Worm (Caenorhabditis elegans) whole organism, L4 larva: Measurements from ENCODE around the gene F58B4.6.

Source experiments
- F26F4.8 ChIP-seq: fragments of 200-800 bp; sonication (Bioruptor generic); conservative IDR thresholded peaks from 2 replicates; pipeline ENCODE4 v1.3.6; 2022; ENCODE audit warnings: missing genetic modification characterization, missing compliant biosample characterization
- F44E2.7 ChIP-seq: fragments of 200-800 bp; sonication (Bioruptor generic); IDR thresholded peaks from 2 replicates; pipeline ENCODE4 v2.1.2; 2022; ENCODE audit warnings: missing genetic modification characterization, missing compliant biosample characterization
- F49E8.2 ChIP-seq: sonication (generic microtip); optimal IDR thresholded peaks from 2 replicates; lab custom pipeline; 2016; ENCODE audit warnings: missing compliant biosample characterization, mild to moderate bottlenecking, missing genetic modification characterization, borderline replicate concordance
- R02D3.7 ChIP-seq: fragments of 150-350 bp; sonication (generic microtip); optimal IDR thresholded peaks from 3 replicates; lab custom pipeline; 2014; ENCODE audit warnings: missing biosample characterization, missing genetic modification characterization
- T20F7.1 ChIP-seq: fragments of 200-800 bp; sonication (Bioruptor generic); optimal IDR thresholded peaks from 2 replicates; lab custom pipeline; 2018; ENCODE audit warnings: mild to moderate bottlenecking, missing genetic modification characterization, missing compliant biosample characterization
- ZK337.2 ChIP-seq: fragments of 200-800 bp; sonication (Bioruptor generic); IDR thresholded peaks from 2 replicates; pipeline ENCODE4 v1.3.6; 2022; ENCODE audit warnings: missing genetic modification reagents, missing genetic modification characterization, missing compliant biosample characterization
- ama-1 ChIP-seq: fragments of 150-350 bp; optimal IDR thresholded peaks from 2 replicates; lab custom pipeline; 2014; ENCODE audit warnings: inconsistent platforms, mixed read lengths
- arid-1 ChIP-seq: fragments of 200-800 bp; sonication (Bioruptor generic); conservative IDR thresholded peaks from 2 replicates; pipeline ENCODE4 v1.3.6; 2022; ENCODE audit warnings: missing genetic modification reagents, missing genetic modification characterization, missing compliant biosample characterization
- ceh-20 ChIP-seq: fragments of 200-800 bp; sonication (Bioruptor generic); IDR thresholded peaks from 2 replicates; pipeline ENCODE4 v1.3.6; 2022; ENCODE audit warnings: missing genetic modification reagents, missing genetic modification characterization, missing compliant biosample characterization
- ceh-32 ChIP-seq: sonication (generic microtip); optimal IDR thresholded peaks from 2 replicates; lab custom pipeline; 2016; ENCODE audit warnings: mild to moderate bottlenecking, missing genetic modification characterization, missing compliant biosample characterization; ENCODE audit not compliant: poor library complexity
- ceh-62 ChIP-seq: sonication (generic microtip); optimal IDR thresholded peaks from 2 replicates; lab custom pipeline; 2017; ENCODE audit warnings: missing biosample characterization, missing genetic modification characterization
- cey-2 ChIP-seq: sonication (generic microtip); optimal IDR thresholded peaks from 3 replicates; lab custom pipeline; 2017; ENCODE audit warnings: missing genetic modification characterization, mild to moderate bottlenecking, missing compliant biosample characterization, antibody characterized with exemption, borderline replicate concordance; ENCODE audit not compliant: insufficient read depth
- daf-8 ChIP-seq: fragments of 200-800 bp; sonication (Bioruptor generic); IDR thresholded peaks from 2 replicates; pipeline ENCODE4 v1.3.6; 2022; ENCODE audit warnings: missing genetic modification characterization, missing compliant biosample characterization
- dmd-9 ChIP-seq: fragments of 200-800 bp; sonication (Bioruptor generic); IDR thresholded peaks from 2 replicates; pipeline ENCODE4 v1.3.6; 2022; ENCODE audit warnings: missing genetic modification reagents, missing genetic modification characterization, missing compliant biosample characterization
- dve-1 ChIP-seq: sonication (generic microtip); optimal IDR thresholded peaks from 2 replicates; lab custom pipeline; 2017; ENCODE audit warnings: antibody characterized with exemption, mild to moderate bottlenecking, missing genetic modification characterization, missing compliant biosample characterization; ENCODE audit not compliant: insufficient read depth
- egl-27 ChIP-seq: sonication (generic microtip); optimal IDR thresholded peaks from 3 replicates; lab custom pipeline; 2017; ENCODE audit warnings: missing biosample characterization, missing genetic modification reagents, missing genetic modification characterization
- fos-1 ChIP-seq: fragments of 150-350 bp; optimal IDR thresholded peaks from 2 replicates; lab custom pipeline; 2014; ENCODE audit warnings: missing biosample characterization, missing genetic modification characterization
- hif-1 ChIP-seq, 2 experiments: sonication (generic microtip); optimal IDR thresholded peaks; 2 replicates each; lab custom pipeline; 2016 to 2017; ENCODE audit warnings: missing compliant biosample characterization in 2 of 2, missing genetic modification characterization in 2 of 2, missing genetic modification reagents in 2 of 2, missing genotype in 2 of 2, mild to moderate bottlenecking in 1 of 2
- hlh-11 ChIP-seq: fragments of 200-800 bp; sonication (Bioruptor generic); optimal IDR thresholded peaks from 2 replicates; lab custom pipeline; 2018; ENCODE audit warnings: mild to moderate bottlenecking, missing genetic modification characterization, missing compliant biosample characterization
- hmg-1.1 ChIP-seq: fragments of 200-800 bp; sonication (Bioruptor generic); IDR thresholded peaks from 2 replicates; pipeline ENCODE4 v1.3.6; 2022; ENCODE audit warnings: missing genetic modification reagents, missing genetic modification characterization, missing compliant biosample characterization
- jun-1 ChIP-seq: fragments of 150-350 bp; optimal IDR thresholded peaks from 2 replicates; lab custom pipeline; 2014; ENCODE audit warnings: missing biosample characterization, missing genetic modification reagents, missing genetic modification characterization
- lin-1 ChIP-seq: fragments of 200-800 bp; sonication (Bioruptor generic); IDR thresholded peaks from 2 replicates; pipeline ENCODE4 v1.3.6; 2022; ENCODE audit warnings: missing genetic modification reagents, missing genetic modification characterization, missing compliant biosample characterization
- lin-29 ChIP-seq: fragments of 200-800 bp; sonication (Bioruptor generic); IDR thresholded peaks from 2 replicates; pipeline ENCODE4 v1.3.6; 2022; ENCODE audit warnings: missing genetic modification reagents, missing genetic modification characterization, missing compliant biosample characterization
- lin-39 ChIP-seq: fragments of 150-350 bp; optimal IDR thresholded peaks from 2 replicates; lab custom pipeline; 2014; ENCODE audit warnings: missing biosample characterization, missing genetic modification reagents, missing genetic modification characterization
- lir-3 ChIP-seq: sonication (generic microtip); optimal IDR thresholded peaks from 2 replicates; lab custom pipeline; 2016; ENCODE audit warnings: mild to moderate bottlenecking, missing genetic modification characterization, missing compliant biosample characterization
- madf-5 ChIP-seq, 2 experiments: fragments of 200-800 bp; sonication (Bioruptor generic); IDR thresholded peaks; 2 replicates each; pipeline ENCODE4 v1.3.6; 2022; ENCODE audit warnings: missing compliant biosample characterization in 2 of 2, missing genetic modification characterization in 2 of 2
- mdt-29 ChIP-seq: fragments of 200-800 bp; sonication (Bioruptor generic); IDR thresholded peaks from 2 replicates; pipeline ENCODE4 v1.3.6; 2022; ENCODE audit warnings: missing genetic modification reagents, missing genetic modification characterization, missing compliant biosample characterization
- nhr-102 ChIP-seq: sonication (generic microtip); optimal IDR thresholded peaks from 2 replicates; lab custom pipeline; 2016; ENCODE audit warnings: mild to moderate bottlenecking, missing genetic modification characterization, moderate library complexity, missing compliant biosample characterization
- nhr-11 ChIP-seq: fragments of 150-350 bp; optimal IDR thresholded peaks from 2 replicates; lab custom pipeline; 2014; ENCODE audit warnings: missing biosample characterization, missing genetic modification characterization
- nhr-111 ChIP-seq: fragments of 200-800 bp; sonication (Bioruptor generic); optimal IDR thresholded peaks from 2 replicates; lab custom pipeline; 2018; ENCODE audit warnings: mild to moderate bottlenecking, missing genetic modification characterization, missing compliant biosample characterization
- nhr-237 ChIP-seq: sonication (generic microtip); optimal IDR thresholded peaks from 2 replicates; lab custom pipeline; 2017; ENCODE audit warnings: missing biosample characterization, missing genetic modification characterization
- nhr-25 ChIP-seq: sonication (generic microtip); optimal IDR thresholded peaks from 2 replicates; lab custom pipeline; 2017; ENCODE audit warnings: missing genetic modification characterization, mild to moderate bottlenecking, missing compliant biosample characterization, antibody characterized with exemption, moderate library complexity, borderline replicate concordance; ENCODE audit not compliant: insufficient read depth
- nhr-28 ChIP-seq: fragments of 150-350 bp; optimal IDR thresholded peaks from 2 replicates; lab custom pipeline; 2014; ENCODE audit warnings: missing biosample characterization, missing genetic modification characterization
- nhr-41 ChIP-seq: fragments of 200-800 bp; sonication (Bioruptor generic); IDR thresholded peaks from 2 replicates; pipeline ENCODE4 v1.3.6; 2022; ENCODE audit warnings: missing genetic modification reagents, missing genetic modification characterization, missing compliant biosample characterization
- nhr-48 ChIP-seq: sonication (generic microtip); optimal IDR thresholded peaks from 2 replicates; lab custom pipeline; 2016; ENCODE audit warnings: mild to moderate bottlenecking, missing genetic modification characterization, missing compliant biosample characterization
- nhr-76 ChIP-seq: fragments of 150-350 bp; optimal IDR thresholded peaks from 2 replicates; lab custom pipeline; 2014; ENCODE audit warnings: missing biosample characterization, missing genetic modification characterization
- pha-4 ChIP-seq, 2 experiments: fragments of 150-350 bp in 1 of 2; fragments of 200-800 bp in 1 of 2; sonication (Bioruptor generic) in 1 of 2; IDR thresholded peaks in 1 of 2; optimal IDR thresholded peaks in 1 of 2; 2 replicates each; pipeline versions ENCODE4 v1.3.6 to Lab custom; 2014 to 2022; ENCODE audit warnings: missing genetic modification characterization in 2 of 2, missing genetic modification reagents in 2 of 2, missing biosample characterization in 1 of 2, missing compliant biosample characterization in 1 of 2
- spr-3 ChIP-seq: fragments of 200-800 bp; sonication (Bioruptor generic); optimal IDR thresholded peaks from 2 replicates; lab custom pipeline; 2018; ENCODE audit warnings: mild to moderate bottlenecking, missing genetic modification characterization, missing compliant biosample characterization
- tag-97 ChIP-seq: fragments of 200-800 bp; sonication (Bioruptor generic); IDR thresholded peaks from 2 replicates; pipeline ENCODE4 v1.3.6; 2022; ENCODE audit warnings: missing genetic modification characterization, missing compliant biosample characterization
- tra-1 ChIP-seq: fragments of 200-800 bp; sonication (Bioruptor generic); IDR thresholded peaks from 2 replicates; pipeline ENCODE4 v1.3.6; 2022; ENCODE audit warnings: missing genetic modification reagents, missing genetic modification characterization, missing compliant biosample characterization
- unc-39 ChIP-seq: sonication (generic microtip); optimal IDR thresholded peaks from 2 replicates; lab custom pipeline; 2017; ENCODE audit warnings: missing biosample characterization, missing genetic modification characterization
- vab-7 ChIP-seq: fragments of 200-800 bp; sonication (Bioruptor generic); IDR thresholded peaks from 2 replicates; pipeline ENCODE4 v1.3.6; 2022; ENCODE audit warnings: missing genetic modification reagents, missing genetic modification characterization, missing compliant biosample characterization
- zag-1 ChIP-seq: fragments of 150-350 bp; optimal IDR thresholded peaks from 2 replicates; lab custom pipeline; 2014; ENCODE audit warnings: missing biosample characterization, missing genetic modification characterization
- zfp-2 ChIP-seq: sonication (generic microtip); optimal IDR thresholded peaks from 2 replicates; lab custom pipeline; 2016; ENCODE audit warnings: mild to moderate bottlenecking, missing genetic modification characterization, missing compliant biosample characterization
- zfp-3 ChIP-seq: fragments of 200-800 bp; sonication (Bioruptor generic); conservative IDR thresholded peaks from 2 replicates; pipeline ENCODE4 v1.3.6; 2022; ENCODE audit warnings: missing genetic modification reagents, missing genetic modification characterization, missing compliant biosample characterization
- zip-2 ChIP-seq: fragments of 150-350 bp; optimal IDR thresholded peaks from 2 replicates; lab custom pipeline; 2014; ENCODE audit warnings: missing biosample characterization, missing genetic modification characterization
- ztf-7 ChIP-seq: fragments of 150-350 bp; optimal IDR thresholded peaks from 2 replicates; lab custom pipeline; 2014; ENCODE audit warnings: missing biosample characterization, missing genetic modification characterization

F58B4.6 gene

ce11 chrV:10949511-10949910, 24.7 kb downstream of the F58B4.6 start, which contains the start of gene col-153:
col-153 (plus strand) TSS chrV:10949811.
- TF ChIP-seq nhr-102: no peak
- TF ChIP-seq R02D3.7 (tag; lab: Kevin White, UChicago): no peak
- no peak for TF ChIP-seq nhr-41 (GFP tag; lab: Robert Waterston, UW)
- no peak for TF ChIP-seq nhr-25
- no peak for TF ChIP-seq ceh-32 (tag; lab: Kevin White, UChicago)
- no peak for TF ChIP-seq dve-1
- TF ChIP-seq pha-4 (GFP tag; IDR thresholded peaks at IDR 0.05; lab: Robert Waterston, UW): no peak
- TF ChIP-seq pha-4 (tag; optimal IDR thresholded peaks at IDR 0.05; lab: Kevin White, UChicago): no peak
- TF ChIP-seq lin-1 (GFP tag; lab: Robert Waterston, UW): no peak
- TF ChIP-seq lir-3 (tag; lab: Kevin White, UChicago): no peak
- TF ChIP-seq lin-29: no peak
- no peak for TF ChIP-seq zfp-2 (tag; lab: Kevin White, UChicago)
- no peak for TF ChIP-seq ZK337.2 (GFP tag; lab: Robert Waterston, UW)
- no peak for TF ChIP-seq hif-1 (tag; optimal IDR thresholded peaks at IDR 0.05; lab: Kevin White, UChicago)
- no peak for TF ChIP-seq zfp-3 (GFP tag; lab: Robert Waterston, UW)
- TF ChIP-seq ceh-20: no peak
- no peak for TF ChIP-seq nhr-111 (GFP tag; lab: Kevin White, UChicago)
- no peak for TF ChIP-seq nhr-76 (tag; lab: Kevin White, UChicago)
- no peak for TF ChIP-seq arid-1 (GFP tag; lab: Robert Waterston, UW)
- TF ChIP-seq zag-1 (tag; lab: Kevin White, UChicago): no peak
- TF ChIP-seq, all 104 proteins: peak for 0

ce11 chrV:10951655-10952278, 26.9 kb downstream of the F58B4.6 start, which contains the start of gene F17C11.4:
F17C11.4 (plus strand) TSS chrV:10951860.
- TF ChIP-seq ama-1 (lab: Kevin White, UChicago) (peak; percentile 82), lin-39 (tag; lab: Kevin White, UChicago) (no peak), R02D3.7 (tag; lab: Kevin White, UChicago) (no peak), F26F4.8 (GFP tag; lab: Robert Waterston, UW) (no peak), unc-39 (tag; lab: Kevin White, UChicago) (no peak), arid-1 (GFP tag; lab: Robert Waterston, UW) (no peak), tra-1 (peak; percentile 65; the same call in 1 of the 2 replicates), lir-3 (tag; lab: Kevin White, UChicago) (no peak), vab-7 (GFP tag; lab: Robert Waterston, UW) (no peak), jun-1 (no peak), hmg-1.1 (GFP tag; lab: Robert Waterston, UW) (no peak; the same call in none of the 2 replicates), T20F7.1 (GFP tag; lab: Kevin White, UChicago) (peak; percentile 64), ceh-62 (tag; lab: Kevin White, UChicago) (no peak), nhr-28 (peak; percentile 96), madf-5 (GFP tag; IDR thresholded peaks at IDR 0.05; lab: Robert Waterston, UW) (no peak), pha-4 (GFP tag; IDR thresholded peaks at IDR 0.05; lab: Robert Waterston, UW) (no peak; the same call in 1 of the 2 replicates), pha-4 (tag; optimal IDR thresholded peaks at IDR 0.05; lab: Kevin White, UChicago) (no peak), zfp-2 (tag; lab: Kevin White, UChicago) (no peak), ceh-32 (tag; lab: Kevin White, UChicago) (peak; percentile 52), egl-27 (no peak), lin-29 (no peak), hlh-11 (tag; lab: Kevin White, UChicago) (peak; percentile 93), nhr-11 (tag; lab: Kevin White, UChicago) (peak; percentile 87), F49E8.2 (tag; lab: Kevin White, UChicago) (no peak), F44E2.7 (GFP tag; lab: Robert Waterston, UW) (no peak), mdt-29 (peak; percentile 84), cey-2 (tag; lab: Kevin White, UChicago) (peak; percentile 6), fos-1 (tag; lab: Kevin White, UChicago) (no peak), dmd-9 (GFP tag; lab: Robert Waterston, UW) (no peak), nhr-237 (tag; lab: Kevin White, UChicago) (no peak), ztf-7 (no peak), zip-2 (tag; lab: Kevin White, UChicago) (no peak), nhr-48 (tag; lab: Kevin White, UChicago) (peak; percentile 84), nhr-102 (peak; percentile 6), spr-3 (GFP tag; lab: Kevin White, UChicago) (no peak), daf-8 (no peak), tag-97 (GFP tag; lab: Robert Waterston, UW) (no peak)
